Fruit fly (Drosophila melanogaster): Measurements from ENCODE around the gene byn.

Gene byn

DNA sequence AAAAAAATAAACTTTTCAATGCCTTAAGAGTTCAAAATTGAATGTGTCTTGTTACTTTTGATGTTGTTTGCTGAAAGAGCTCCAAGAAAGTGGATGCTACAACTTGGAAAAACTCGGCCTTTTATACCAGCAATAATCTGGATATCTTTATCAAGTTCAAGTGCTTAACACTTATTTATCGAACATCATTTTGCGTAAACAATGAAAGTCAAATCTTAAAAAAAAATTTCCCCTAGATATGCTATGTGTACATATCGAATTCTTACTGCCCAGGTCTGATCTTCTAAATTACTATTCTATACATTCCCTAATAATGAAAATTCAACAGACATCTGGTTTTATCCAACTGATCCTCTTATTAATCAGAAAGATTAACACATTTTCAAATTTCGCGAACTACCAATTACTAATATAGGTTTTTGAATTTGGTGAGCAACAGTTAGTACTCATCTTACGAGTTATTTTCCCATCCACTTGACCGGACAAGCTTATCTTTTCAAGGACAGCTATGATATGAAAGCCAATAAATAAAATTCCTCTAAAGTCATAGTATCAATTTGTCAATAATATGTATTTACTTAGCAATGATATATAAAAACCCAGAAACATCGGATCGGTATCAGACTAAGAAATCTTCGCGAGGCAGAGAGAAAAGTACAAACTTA is 30.3 kb downstream of the byn start, which contains the start of the genes CG11570 and CG43294:
Gene CG11570 (minus strand): TSS at position 101 of the 665 bp plus-strand sequence.
Gene CG43294 (plus strand): TSS at position 615 of the 665 bp plus-strand sequence.
- TF ChIP-seq CG4496 (GFP tag; IDR thresholded peaks at IDR 0.05): no peak
- no peak for TF ChIP-seq CG32121 (GFP tag; IDR thresholded peaks at IDR 0.05)
- TF ChIP-seq CG14655 (GFP tag; optimal IDR thresholded peaks at IDR 0.05): no peak
- TF ChIP-seq CG9948 (tag; optimal IDR thresholded peaks at IDR 0.05): no peak
- TF ChIP-seq Ets98B (GFP tag; IDR thresholded peaks at IDR 0.05): no peak
- no peak for TF ChIP-seq D1 (tag; optimal IDR thresholded peaks at IDR 0.05)
- TF ChIP-seq CG12605 (GFP tag; IDR thresholded peaks at IDR 0.05): no peak
- no peak for TF ChIP-seq CG15710 (tag; optimal IDR thresholded peaks at IDR 0.05)
- TF ChIP-seq rn (GFP tag; IDR thresholded peaks at IDR 0.05): no peak
- no peak for TF ChIP-seq EcR (GFP tag; optimal IDR thresholded peaks at IDR 0.05)
- no peak for TF ChIP-seq CG17806 (tag; optimal IDR thresholded peaks at IDR 0.05)
- no peak for TF ChIP-seq Pif1B (GFP tag; optimal IDR thresholded peaks at IDR 0.05)
- no peak for TF ChIP-seq CG34367 (tag; optimal IDR thresholded peaks at IDR 0.05)
- TF ChIP-seq Pif1A (GFP tag; optimal IDR thresholded peaks at IDR 0.05): no peak
- no peak for TF ChIP-seq gl (tag; optimal IDR thresholded peaks at IDR 0.05)
- no peak for TF ChIP-seq fd96Ca (GFP tag; IDR thresholded peaks at IDR 0.05)
- TF ChIP-seq CG8159 (tag; optimal IDR thresholded peaks at IDR 0.05): no peak
- no peak for TF ChIP-seq CG13204 (GFP tag; optimal IDR thresholded peaks at IDR 0.05)
- TF ChIP-seq Snoo (tag; optimal IDR thresholded peaks at IDR 0.05): no peak

dm6 chr3L:11966104-11966503 is 38.6 kb downstream of the byn start, which contains the start of gene prc:
Gene prc (minus strand): TSS chr3L:11966131.
- TF ChIP-seq CG8159 (tag; optimal IDR thresholded peaks at IDR 0.05) (no peak), Pif1A (GFP tag; optimal IDR thresholded peaks at IDR 0.05) (no peak), Pif1B (GFP tag; optimal IDR thresholded peaks at IDR 0.05) (no peak), CG9948 (tag; optimal IDR thresholded peaks at IDR 0.05) (no peak), Ets98B (GFP tag; IDR thresholded peaks at IDR 0.05) (no peak), CG10348 (GFP tag; IDR thresholded peaks at IDR 0.05) (no peak), CG13204 (GFP tag; optimal IDR thresholded peaks at IDR 0.05) (no peak), CG8301 (tag; optimal IDR thresholded peaks at IDR 0.05) (no peak), Snoo (tag; optimal IDR thresholded peaks at IDR 0.05) (no peak), CG15710 (tag; optimal IDR thresholded peaks at IDR 0.05) (no peak)

DNA sequence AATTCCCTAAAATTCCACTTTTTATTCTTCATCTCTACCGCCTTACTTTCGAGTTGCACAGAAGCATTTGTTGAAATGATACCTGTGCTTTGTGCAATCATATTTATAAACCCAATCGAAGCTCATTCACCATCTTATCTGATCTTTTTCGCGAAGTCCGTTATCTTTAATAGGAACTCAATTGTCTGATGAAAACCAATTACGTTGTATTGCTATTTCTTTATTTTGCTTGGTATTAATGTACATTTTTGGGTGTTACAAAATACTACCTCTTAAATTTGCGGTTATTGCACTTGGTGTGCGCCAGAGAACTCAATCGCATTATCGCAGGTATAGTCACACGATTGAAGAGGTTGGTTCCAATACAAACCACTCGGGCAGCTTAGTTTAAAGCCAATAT is 45.4 kb downstream of the byn start, which contains the start of gene Muc68E:
Gene Muc68E (minus strand): TSS at position 101 of the 400 bp plus-strand sequence.
- TF ChIP-seq gl (tag; optimal IDR thresholded peaks at IDR 0.05) (no peak), Ets98B (GFP tag; IDR thresholded peaks at IDR 0.05) (no peak), CG14655 (GFP tag; optimal IDR thresholded peaks at IDR 0.05) (no peak), Pif1B (GFP tag; optimal IDR thresholded peaks at IDR 0.05) (no peak), CG9948 (tag; optimal IDR thresholded peaks at IDR 0.05) (no peak), Snoo (tag; optimal IDR thresholded peaks at IDR 0.05) (no peak), CG34367 (tag; optimal IDR thresholded peaks at IDR 0.05) (no peak), D1 (tag; optimal IDR thresholded peaks at IDR 0.05) (no peak), CG32121 (GFP tag; IDR thresholded peaks at IDR 0.05) (no peak), CG8159 (tag; optimal IDR thresholded peaks at IDR 0.05) (no peak), CG10348 (GFP tag; IDR thresholded peaks at IDR 0.05) (no peak), CG12605 (GFP tag; IDR thresholded peaks at IDR 0.05) (no peak), CG8301 (tag; optimal IDR thresholded peaks at IDR 0.05) (no peak), CG15710 (tag; optimal IDR thresholded peaks at IDR 0.05) (no peak)

DNA sequence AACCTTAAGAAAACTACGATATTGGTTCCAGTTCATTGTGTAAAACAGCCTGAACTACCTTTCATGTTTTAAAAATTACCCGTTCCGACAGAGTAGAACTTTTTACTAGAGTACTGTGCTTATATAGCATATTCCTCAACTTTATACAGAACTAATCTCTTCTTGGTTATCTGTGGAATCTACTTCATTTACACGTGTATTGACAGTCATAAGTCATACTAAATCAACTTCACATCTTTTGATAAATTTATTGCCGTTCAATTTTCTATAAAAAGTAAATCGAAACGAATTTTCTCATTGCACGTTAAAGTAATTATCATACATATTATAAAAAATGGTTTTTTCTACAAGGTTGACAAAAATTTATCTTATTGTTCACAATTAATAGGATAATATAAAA is 46.2 kb downstream of the byn start, which contains the start of gene CG42397:
Gene CG42397 (minus strand): TSS at position 101 of the 400 bp plus-strand sequence.
- no peak for TF ChIP-seq CG8301 (tag; optimal IDR thresholded peaks at IDR 0.05)
- TF ChIP-seq CG34367 (tag; optimal IDR thresholded peaks at IDR 0.05): no peak
- no peak for TF ChIP-seq D1 (tag; optimal IDR thresholded peaks at IDR 0.05)
- TF ChIP-seq CG4496 (GFP tag; IDR thresholded peaks at IDR 0.05): no peak
- TF ChIP-seq Snoo (tag; optimal IDR thresholded peaks at IDR 0.05): no peak

DNA sequence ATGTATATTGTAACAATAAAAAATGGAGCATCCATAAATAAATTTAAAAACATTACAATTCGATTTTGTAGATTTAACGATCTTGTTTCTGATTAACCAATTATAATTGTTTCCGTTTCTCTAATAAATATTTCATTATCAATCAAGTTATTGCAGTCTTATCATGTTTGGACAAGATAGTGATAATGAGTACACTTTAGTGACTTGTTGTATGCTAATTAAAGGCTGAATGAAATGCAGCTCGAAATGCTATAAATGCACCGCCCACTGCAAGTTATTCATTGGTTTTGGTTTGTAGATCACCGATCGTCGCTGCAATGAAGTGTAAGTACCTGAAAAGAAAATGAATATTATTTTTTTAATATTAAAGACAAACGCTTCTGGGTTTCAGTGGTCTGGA is 47.1 kb downstream of the byn start, which contains the start of gene CG14125:
Gene CG14125 (plus strand): TSS at position 301 of the 400 bp plus-strand sequence.
- no peak for TF ChIP-seq Snoo (tag; optimal IDR thresholded peaks at IDR 0.05)
- TF ChIP-seq CG9948 (tag; optimal IDR thresholded peaks at IDR 0.05): no peak

DNA sequence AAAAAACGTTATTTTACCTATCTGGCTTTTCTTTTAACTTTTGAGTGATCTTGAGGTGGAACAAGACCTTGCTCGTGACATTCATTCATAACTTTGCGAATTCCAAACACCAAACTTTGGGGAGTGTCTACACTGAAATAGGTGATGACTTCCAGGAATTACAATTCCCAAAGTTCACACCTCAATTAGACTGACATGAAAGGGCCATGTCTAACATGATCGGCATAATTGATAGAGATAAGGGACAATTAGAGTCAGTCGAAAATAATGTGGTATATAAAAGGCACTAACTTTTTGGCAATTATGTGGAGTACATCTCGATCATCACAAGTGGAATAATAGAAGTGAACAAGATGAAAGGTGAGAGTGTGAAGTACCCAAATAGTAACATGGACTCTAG is 48.3 kb downstream of the byn start, which contains the start of gene CG43896:
Gene CG43896 (plus strand): TSS at position 301 of the 400 bp plus-strand sequence.
- TF ChIP-seq CG8159 (tag; optimal IDR thresholded peaks at IDR 0.05) (no peak), CG12605 (GFP tag; IDR thresholded peaks at IDR 0.05) (no peak), CG34367 (tag; optimal IDR thresholded peaks at IDR 0.05) (no peak), CG32121 (GFP tag; IDR thresholded peaks at IDR 0.05) (no peak), CG14655 (GFP tag; optimal IDR thresholded peaks at IDR 0.05) (no peak), D1 (tag; optimal IDR thresholded peaks at IDR 0.05) (no peak), CG9948 (tag; optimal IDR thresholded peaks at IDR 0.05) (no peak), CG4496 (GFP tag; IDR thresholded peaks at IDR 0.05) (no peak)

DNA sequence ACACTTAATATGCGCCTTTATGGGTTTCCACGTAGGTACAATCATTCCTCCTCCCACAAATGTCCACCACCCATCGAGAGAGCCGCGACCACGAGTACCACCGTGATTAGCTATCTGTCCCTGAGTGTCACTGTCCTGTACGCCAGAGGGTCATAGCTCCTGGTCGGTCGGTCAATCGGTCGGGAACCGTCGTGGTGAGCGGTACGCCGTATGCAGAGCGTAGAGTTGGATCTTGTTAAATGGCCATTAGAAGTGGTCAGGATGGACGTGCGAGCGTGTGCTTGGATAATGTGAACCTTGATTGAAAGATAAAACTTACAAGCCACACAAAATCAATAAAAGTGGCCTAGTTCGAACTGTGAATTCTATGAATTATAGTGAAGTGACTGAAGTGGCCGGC is 57.1 kb downstream of the byn start, which contains the start of gene CG6938:
Gene CG6938 (plus strand): TSS at position 301 of the 400 bp plus-strand sequence.
- no peak for TF ChIP-seq Snoo (tag; optimal IDR thresholded peaks at IDR 0.05)
- TF ChIP-seq CG15710 (tag; optimal IDR thresholded peaks at IDR 0.05): no peak
- TF ChIP-seq CG32121 (GFP tag; IDR thresholded peaks at IDR 0.05): no peak
- no peak for TF ChIP-seq EcR (GFP tag; optimal IDR thresholded peaks at IDR 0.05)
- TF ChIP-seq Pif1B (GFP tag; optimal IDR thresholded peaks at IDR 0.05): no peak
- no peak for TF ChIP-seq CG8301 (tag; optimal IDR thresholded peaks at IDR 0.05)
- TF ChIP-seq CG12605 (GFP tag; IDR thresholded peaks at IDR 0.05): no peak
- no peak for TF ChIP-seq CG17806 (tag; optimal IDR thresholded peaks at IDR 0.05)
- TF ChIP-seq CG14655 (GFP tag; optimal IDR thresholded peaks at IDR 0.05): no peak
